Worm (Caenorhabditis elegans) whole organism, L4 larva: ENCODE results near the gene C49H3.16.

ENCODE experiments used
- F37D6.2 ChIP-seq: sonication (generic microtip); optimal IDR thresholded peaks from 2 replicates; lab custom pipeline; 2016; ENCODE audit warnings: mild to moderate bottlenecking, missing genetic modification characterization, missing compliant biosample characterization
- ZK546.5 ChIP-seq, 2 experiments: sonication (generic microtip); optimal IDR thresholded peaks; 2 replicates each; lab custom pipeline; 2017; ENCODE audit warnings: missing biosample characterization in 2 of 2, missing genetic modification characterization in 2 of 2
- aly-2 ChIP-seq: sonication (generic microtip); optimal IDR thresholded peaks from 2 replicates; lab custom pipeline; 2018; ENCODE audit warnings: missing biosample characterization, missing genetic modification characterization
- cey-2 ChIP-seq: sonication (generic microtip); optimal IDR thresholded peaks from 3 replicates; lab custom pipeline; 2017; ENCODE audit warnings: missing genetic modification characterization, mild to moderate bottlenecking, missing compliant biosample characterization, antibody characterized with exemption, borderline replicate concordance; ENCODE audit not compliant: insufficient read depth
- daf-16 ChIP-seq, 3 experiments: sonication (generic microtip); optimal IDR thresholded peaks; 2 replicates each; lab custom pipeline; 2016 to 2017; ENCODE audit warnings: missing genetic modification characterization in 3 of 3, missing genetic modification reagents in 3 of 3, mild to moderate bottlenecking in 2 of 3, missing compliant biosample characterization in 2 of 3, missing biosample characterization in 1 of 3, moderate library complexity in 1 of 3
- dve-1 ChIP-seq: sonication (generic microtip); optimal IDR thresholded peaks from 2 replicates; lab custom pipeline; 2017; ENCODE audit warnings: antibody characterized with exemption, mild to moderate bottlenecking, missing genetic modification characterization, missing compliant biosample characterization; ENCODE audit not compliant: insufficient read depth
- fos-1 ChIP-seq: fragments of 150-350 bp; optimal IDR thresholded peaks from 2 replicates; lab custom pipeline; 2014; ENCODE audit warnings: missing biosample characterization, missing genetic modification characterization
- madf-9 ChIP-seq: fragments of 200-800 bp; sonication (Bioruptor generic); conservative IDR thresholded peaks from 2 replicates; pipeline ENCODE4 v1.3.6; 2022; ENCODE audit warnings: missing genetic modification reagents, missing genetic modification characterization, missing compliant biosample characterization
- pha-4 ChIP-seq, 2 experiments: fragments of 150-350 bp in 1 of 2; fragments of 200-800 bp in 1 of 2; sonication (Bioruptor generic) in 1 of 2; IDR thresholded peaks in 1 of 2; optimal IDR thresholded peaks in 1 of 2; 2 replicates each; pipeline versions ENCODE4 v1.3.6 to Lab custom; 2014 to 2022; ENCODE audit warnings: missing genetic modification characterization in 2 of 2, missing genetic modification reagents in 2 of 2, missing biosample characterization in 1 of 2, missing compliant biosample characterization in 1 of 2
- skn-1 ChIP-seq: fragments of 150-350 bp; optimal IDR thresholded peaks from 2 replicates; lab custom pipeline; 2014; ENCODE audit warnings: missing biosample characterization, missing genetic modification characterization
- tra-1 ChIP-seq: fragments of 200-800 bp; sonication (Bioruptor generic); IDR thresholded peaks from 2 replicates; pipeline ENCODE4 v1.3.6; 2022; ENCODE audit warnings: missing genetic modification reagents, missing genetic modification characterization, missing compliant biosample characterization
- zfp-3 ChIP-seq: fragments of 200-800 bp; sonication (Bioruptor generic); conservative IDR thresholded peaks from 2 replicates; pipeline ENCODE4 v1.3.6; 2022; ENCODE audit warnings: missing genetic modification reagents, missing genetic modification characterization, missing compliant biosample characterization
- zip-11 ChIP-seq: fragments of 200-800 bp; sonication (Bioruptor generic); IDR thresholded peaks from 2 replicates; pipeline ENCODE4 v1.3.6; 2022; ENCODE audit warnings: missing genetic modification characterization, missing compliant biosample characterization

- no peak for TF ChIP-seq zfp-3 (GFP tag; lab: Robert Waterston, UW)
- no peak for TF ChIP-seq pha-4 (GFP tag; IDR thresholded peaks at IDR 0.05; lab: Robert Waterston, UW)
- no peak for TF ChIP-seq pha-4 (tag; optimal IDR thresholded peaks at IDR 0.05; lab: Kevin White, UChicago)
- no peak for TF ChIP-seq daf-16 (GFP tag; optimal IDR thresholded peaks at IDR 0.05; lab: Kevin White, UChicago)
- no peak for TF ChIP-seq daf-16 (tag; optimal IDR thresholded peaks at IDR 0.05; lab: Kevin White, UChicago)
- TF ChIP-seq tra-1 (GFP tag; lab: Robert Waterston, UW) = no peak
- no peak for TF ChIP-seq aly-2 (tag; lab: Kevin White, UChicago)
- TF ChIP-seq dve-1 (tag; lab: Kevin White, UChicago) = no peak
- TF ChIP-seq cey-2 = no peak
- no peak for TF ChIP-seq fos-1 (tag; lab: Kevin White, UChicago)
- TF ChIP-seq F37D6.2 (tag; lab: Kevin White, UChicago) = no peak
- TF ChIP-seq madf-9 (GFP tag; lab: Robert Waterston, UW) = no peak
- TF ChIP-seq ZK546.5 (tag; optimal IDR thresholded peaks at IDR 0.05; lab: Kevin White, UChicago) = no peak
- no peak for TF ChIP-seq zip-11 (GFP tag; lab: Robert Waterston, UW)
- TF ChIP-seq skn-1 (tag; lab: Kevin White, UChicago) = no peak
These were observed 22.3 kb upstream of the C49H3.16 start for ce11 chrIV:7897953-7898352.
